Fruit fly (Drosophila melanogaster): Measurements from ENCODE around the gene Pyroxd1.

DNA sequence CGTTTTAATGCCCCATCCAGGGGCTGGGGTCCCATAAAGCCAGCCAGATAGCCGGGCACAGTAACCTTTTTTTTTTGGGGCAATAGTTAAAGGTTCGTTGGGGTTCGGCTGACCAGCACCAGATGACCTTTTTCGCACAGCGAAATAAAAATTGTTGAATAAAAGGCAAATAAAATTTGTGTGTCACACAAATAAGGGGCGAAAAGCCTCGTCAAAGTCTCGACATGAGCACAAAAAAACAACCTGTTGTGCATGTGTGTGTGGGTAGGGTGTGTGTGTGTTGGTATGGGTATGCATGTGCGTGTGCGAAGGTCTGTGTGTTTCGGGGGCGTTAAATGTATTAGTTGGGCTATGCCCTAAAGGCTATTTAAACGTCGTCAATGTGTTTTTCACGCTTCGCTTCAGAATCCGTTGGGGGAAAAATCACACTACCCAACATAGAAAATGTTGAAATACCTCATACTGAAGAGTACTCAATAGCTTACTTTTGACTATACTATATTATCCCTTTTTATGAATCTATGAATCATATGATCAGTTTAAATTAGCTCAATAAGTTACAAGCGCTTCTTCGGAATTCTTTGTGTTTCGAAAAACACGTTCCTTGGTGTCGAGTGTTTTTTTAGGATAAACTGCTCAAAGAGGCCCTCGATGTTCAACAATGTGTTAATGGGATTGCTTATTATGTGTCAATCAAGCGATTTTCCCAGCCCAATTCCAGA is 39.9 kb upstream of the Pyroxd1 start:
- TF ChIP-seq sv (GFP tag; optimal IDR thresholded peaks at IDR 0.05) (no peak), CG9705 (GFP tag; optimal IDR thresholded peaks at IDR 0.05) (no peak), rgr (GFP tag; optimal IDR thresholded peaks at IDR 0.05) (no peak), Hnf4 (GFP tag; optimal IDR thresholded peaks at IDR 0.05) (no peak), psq (GFP tag; optimal IDR thresholded peaks at IDR 0.05) (no peak), dsf (GFP tag; optimal IDR thresholded peaks at IDR 0.05; ENCODE audit: borderline replicate concordance) (no peak), CG32264 (GFP tag; optimal IDR thresholded peaks at IDR 0.05) (no peak)

All from whole organism, wandering third instar larva.